Fruit fly (Drosophila melanogaster): Measurements from ENCODE around the gene Naa40.

- TF ChIP-seq slou (GFP tag; optimal IDR thresholded peaks at IDR 0.05) (no peak), Gug (GFP tag; IDR thresholded peaks at IDR 0.05) (no peak), zf30C (GFP tag; optimal IDR thresholded peaks at IDR 0.05) (no peak)
Observed at dm6 chr3R:29715277-29715676, 9.5 kb downstream of the Naa40 start, which contains the start of gene Dup99B.
